Worm (Caenorhabditis elegans): ENCODE results near the gene C06E2.2.

DNA sequence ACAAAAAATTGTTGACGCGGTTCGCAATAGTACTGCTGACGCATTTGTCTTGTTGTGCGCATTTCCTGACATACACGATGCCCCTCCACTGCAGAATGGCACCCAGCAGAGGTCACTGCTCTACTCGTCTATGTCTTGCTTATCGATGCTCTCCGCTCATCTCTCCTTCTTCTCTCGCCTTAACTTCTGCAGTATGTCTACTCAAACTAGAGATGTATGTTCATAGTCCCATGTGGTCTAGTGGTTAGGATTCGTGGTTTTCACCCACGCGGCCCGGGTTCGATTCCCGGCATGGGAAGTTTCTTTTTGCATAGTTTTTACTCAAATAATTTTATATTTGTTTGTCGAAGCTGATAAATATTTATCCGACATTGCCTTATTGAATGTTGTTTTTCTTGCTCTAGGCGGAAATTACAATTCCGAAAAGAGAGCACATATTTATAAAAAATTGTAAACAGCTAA, 43.5 kb upstream of the C06E2.2 start, which contains the start of gene C28G1.2:
- peak; percentile 69 for TF ChIP-seq unc-62 (GFP tag; optimal IDR thresholded peaks at IDR 0.05)
- TF ChIP-seq blmp-1 (tag; optimal IDR thresholded peaks at IDR 0.05), result peak; percentile 21
- peak; percentile 98 for TF ChIP-seq sptf-1 (tag; optimal IDR thresholded peaks at IDR 0.05)
- peak; percentile 89 for TF ChIP-seq nhr-237 (tag; optimal IDR thresholded peaks at IDR 0.05)
- TF ChIP-seq ham-2 (GFP tag; optimal IDR thresholded peaks at IDR 0.05), result peak; percentile 93
- no peak for TF ChIP-seq snpc-4 (tag; optimal IDR thresholded peaks at IDR 0.05)
- TF ChIP-seq nhr-76 (tag; optimal IDR thresholded peaks at IDR 0.05), result no peak
- peak; percentile 88 for TF ChIP-seq unc-39 (tag; optimal IDR thresholded peaks at IDR 0.05)
- TF ChIP-seq elt-1 (tag; optimal IDR thresholded peaks at IDR 0.05; ENCODE audit: borderline replicate concordance, insufficient read depth), result peak; percentile 33
- peak; percentile 65 for TF ChIP-seq pha-4 (tag; optimal IDR thresholded peaks at IDR 0.05)
- TF ChIP-seq flh-1 (GFP tag; optimal IDR thresholded peaks at IDR 0.05), result peak; percentile 94
- TF ChIP-seq nhr-12 (tag; optimal IDR thresholded peaks at IDR 0.05), result peak; percentile 68
- TF ChIP-seq nhr-28 (tag; optimal IDR thresholded peaks at IDR 0.05), result peak; percentile 67
- peak; percentile 94 for TF ChIP-seq tbx-8 (GFP tag; optimal IDR thresholded peaks at IDR 0.05)

Measured in whole organism, mixed stage, embryonic.